Worm (Caenorhabditis elegans) whole organism, late embryonic: Measurements from ENCODE around the gene clec-61.

Source experiments
- C08G9.2 ChIP-seq: sonication (generic microtip); optimal IDR thresholded peaks from 2 replicates; lab custom pipeline; 2016; ENCODE audit warnings: mild to moderate bottlenecking, missing genetic modification characterization, moderate library complexity, missing compliant biosample characterization
- elt-2 ChIP-seq: sonication (generic microtip); optimal IDR thresholded peaks from 2 replicates; lab custom pipeline; 2016; ENCODE audit warnings: missing genetic modification reagents, missing genetic modification characterization, missing compliant biosample characterization
- elt-4 ChIP-seq: sonication (generic microtip); optimal IDR thresholded peaks from 2 replicates; lab custom pipeline; 2016; ENCODE audit warnings: missing genetic modification characterization, missing compliant biosample characterization
- hlh-15 ChIP-seq: sonication (generic microtip); optimal IDR thresholded peaks from 2 replicates; lab custom pipeline; 2016; ENCODE audit warnings: missing genetic modification characterization, missing compliant biosample characterization
- hlh-30 ChIP-seq: sonication (generic microtip); optimal IDR thresholded peaks from 2 replicates; lab custom pipeline; 2017; ENCODE audit warnings: antibody characterized with exemption, missing genetic modification characterization, missing compliant biosample characterization; ENCODE audit not compliant: insufficient read depth
- hlh-8 ChIP-seq: sonication (generic microtip); optimal IDR thresholded peaks from 2 replicates; lab custom pipeline; 2016; ENCODE audit warnings: missing genotype, missing genetic modification characterization, missing compliant biosample characterization
- mec-3 ChIP-seq: sonication (generic microtip); optimal IDR thresholded peaks from 2 replicates; lab custom pipeline; 2016; ENCODE audit warnings: borderline replicate concordance, missing genetic modification characterization, missing compliant biosample characterization
- nfya-1 ChIP-seq: sonication (generic microtip); optimal IDR thresholded peaks from 2 replicates; lab custom pipeline; 2017; ENCODE audit warnings: missing genetic modification characterization, mild to moderate bottlenecking, missing compliant biosample characterization, antibody characterized with exemption, moderate library complexity
- nhr-11 ChIP-seq: fragments of 150-350 bp; optimal IDR thresholded peaks from 2 replicates; lab custom pipeline; 2014; ENCODE audit warnings: missing biosample characterization, missing genetic modification characterization
- nhr-232 ChIP-seq: sonication (generic microtip); optimal IDR thresholded peaks from 2 replicates; lab custom pipeline; 2016; ENCODE audit warnings: missing genetic modification characterization, missing compliant biosample characterization
- npax-4 ChIP-seq: sonication (generic microtip); optimal IDR thresholded peaks from 2 replicates; lab custom pipeline; 2016; ENCODE audit warnings: missing genetic modification characterization, missing compliant biosample characterization
- pqm-1 ChIP-seq: sonication (generic microtip); optimal IDR thresholded peaks from 2 replicates; lab custom pipeline; 2016; ENCODE audit warnings: missing genetic modification characterization, missing compliant biosample characterization
- rnt-1 ChIP-seq: sonication (generic microtip); optimal IDR thresholded peaks from 2 replicates; lab custom pipeline; 2016; ENCODE audit warnings: missing genetic modification characterization, missing compliant biosample characterization

DNA sequence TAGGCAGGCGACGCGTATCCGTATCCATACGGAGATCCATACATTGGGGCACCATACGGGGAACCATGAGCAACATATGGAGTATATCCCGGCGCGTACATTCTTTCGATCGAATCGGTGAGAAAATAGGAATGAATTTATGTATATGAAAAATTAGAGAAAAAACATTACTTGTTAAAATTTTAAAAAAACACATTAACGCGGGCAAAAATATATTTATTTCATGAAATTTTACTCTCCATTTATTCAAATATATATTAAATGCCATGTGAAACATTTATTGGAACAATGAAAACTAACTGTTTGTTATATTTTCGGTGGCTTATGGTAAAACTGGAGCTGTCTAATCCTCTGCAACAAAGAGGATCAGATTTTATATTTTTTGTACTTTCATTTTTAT lies 18.5 kb downstream of the clec-61 start, which contains the start of gene ZK666.2:
- TF ChIP-seq C08G9.2 (no peak), mec-3 (no peak), hlh-15 (tag; lab: Kevin White, UChicago) (no peak), npax-4 (tag; lab: Kevin White, UChicago) (no peak), rnt-1 (no peak), hlh-8 (tag; lab: Kevin White, UChicago) (no peak), elt-4 (tag; lab: Kevin White, UChicago) (no peak), nhr-232 (tag; lab: Kevin White, UChicago) (no peak), nfya-1 (no peak), nhr-11 (no peak), hlh-30 (tag; lab: Kevin White, UChicago) (no peak), pqm-1 (tag; lab: Kevin White, UChicago) (no peak), elt-2 (tag; lab: Kevin White, UChicago) (no peak)
